Fruit fly (Drosophila melanogaster) Kc167 (cell line): ENCODE data around the gene CG44476.

Experiments
- Myc ChIP-seq: fragments of >200 bp; optimal IDR thresholded peaks from 2 replicates; lab custom pipeline; 2017; ENCODE audit warnings: missing external identifiers
- Sin3A ChIP-seq: fragments of >200 bp; optimal IDR thresholded peaks from 2 replicates; lab custom pipeline; 2018; ENCODE audit warnings: missing external identifiers
- ttk ChIP-seq: sonication (Bioruptor generic); optimal IDR thresholded peaks from 2 replicates; lab custom pipeline; 2017; ENCODE audit warnings: missing external identifiers

DNA sequence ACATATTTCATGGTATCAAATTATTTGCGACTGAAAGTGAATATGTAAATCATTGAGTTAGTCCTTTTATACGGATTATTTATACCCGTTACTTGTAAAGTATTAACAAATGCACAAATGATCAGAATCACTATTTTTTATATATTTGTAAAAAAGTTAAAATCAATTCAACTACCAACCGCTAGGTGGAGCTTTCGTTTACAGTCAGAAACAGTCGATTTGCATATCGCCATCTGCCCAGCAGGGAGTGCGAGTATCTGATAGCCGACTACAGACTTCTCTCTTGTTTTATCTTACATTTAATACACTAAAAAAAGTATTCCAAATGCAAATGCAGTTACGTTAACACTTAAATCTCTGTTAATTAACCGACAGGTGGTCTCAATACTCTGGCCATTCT is 45.7 kb downstream of the CG44476 start:
- TF ChIP-seq Myc (lab: Kevin White, UChicago) (no peak), ttk (lab: Kevin White, UChicago) (no peak), Sin3A (lab: Kevin White, UChicago) (no peak)
